Fruit fly (Drosophila melanogaster) whole organism, embryonic: ENCODE data around the gene CG10347.
A peak's percentile ranks its signal among the peaks of the same experiment; 100 is the strongest.

ENCODE experiments used
- Ada2b ChIP-seq: fragments of 200-800 bp; sonication (Bioruptor generic); IDR thresholded peaks from 2 replicates; pipeline ENCODE4 v1.3.6; 2022; ENCODE audit warnings: missing biosample characterization, missing genetic modification characterization
- Aef1 ChIP-seq: fragments of 200-800 bp; sonication (Bioruptor generic); IDR thresholded peaks from 3 replicates; pipeline ENCODE4 v1.3.6; 2022; ENCODE audit warnings: missing biosample characterization, missing genetic modification characterization
- CG10462 ChIP-seq: fragments of 200-800 bp; sonication (Bioruptor generic); optimal IDR thresholded peaks from 2 replicates; lab custom pipeline; 2016; ENCODE audit warnings: missing biosample characterization, missing genetic modification characterization
- CG10543 ChIP-seq: fragments of 200-800 bp; sonication (Bioruptor generic); optimal IDR thresholded peaks from 3 replicates; lab custom pipeline; 2017; ENCODE audit warnings: missing biosample characterization, mild to moderate bottlenecking, missing genetic modification characterization, moderate library complexity
- CG10654 ChIP-seq: fragments of 200-800 bp; sonication (Bioruptor generic); optimal IDR thresholded peaks from 2 replicates; lab custom pipeline; 2016; ENCODE audit warnings: missing biosample characterization, missing genetic modification characterization
- CG11247 ChIP-seq: fragments of 200-800 bp; sonication (Bioruptor generic); IDR thresholded peaks from 2 replicates; pipeline ENCODE4 v1.3.6; 2022; ENCODE audit warnings: missing biosample characterization, missing genetic modification characterization
- CG11560 ChIP-seq: fragments of 200-800 bp; sonication (Bioruptor generic); IDR thresholded peaks from 3 replicates; pipeline ENCODE4 v1.3.6; 2022; ENCODE audit warnings: missing biosample characterization, missing genetic modification characterization
- CG11695 ChIP-seq: fragments of 200-800 bp; sonication (Bioruptor generic); IDR thresholded peaks from 3 replicates; pipeline ENCODE4 v1.3.6; 2022; ENCODE audit warnings: missing biosample characterization, missing genetic modification characterization
- CG14014 ChIP-seq: fragments of 200-800 bp; sonication (Bioruptor generic); IDR thresholded peaks from 2 replicates; pipeline ENCODE4 v1.3.6; 2022; ENCODE audit warnings: missing biosample characterization, missing genetic modification characterization
- CG14050 ChIP-seq: fragments of 200-800 bp; sonication (Bioruptor generic); IDR thresholded peaks from 3 replicates; pipeline ENCODE4 v1.3.6; 2022; ENCODE audit warnings: missing biosample characterization, missing genetic modification characterization
- CG1603 ChIP-seq: fragments of 200-800 bp; sonication (Bioruptor generic); optimal IDR thresholded peaks from 2 replicates; lab custom pipeline; 2019; ENCODE audit warnings: missing biosample characterization, mild to moderate bottlenecking, missing genetic modification characterization, moderate library complexity
- CG17361 ChIP-seq: fragments of 200-800 bp; sonication (Bioruptor generic); IDR thresholded peaks from 3 replicates; pipeline ENCODE4 v1.3.6; 2022; ENCODE audit warnings: missing biosample characterization, missing genetic modification characterization
- CG17568 ChIP-seq: fragments of 200-800 bp; sonication (Bioruptor generic); optimal IDR thresholded peaks from 2 replicates; lab custom pipeline; 2018; ENCODE audit warnings: missing biosample characterization, mild to moderate bottlenecking, missing genetic modification characterization, moderate library complexity
- CG2120 ChIP-seq: fragments of 200-800 bp; sonication (Bioruptor generic); optimal IDR thresholded peaks from 3 replicates; lab custom pipeline; 2016; ENCODE audit warnings: missing biosample characterization, missing genetic modification characterization
- CG2678 ChIP-seq: fragments of 200-800 bp; sonication (Bioruptor generic); optimal IDR thresholded peaks from 3 replicates; lab custom pipeline; 2019; ENCODE audit warnings: missing biosample characterization, mild to moderate bottlenecking, missing genetic modification characterization, moderate library complexity
- CG2712 ChIP-seq: fragments of 200-800 bp; optimal IDR thresholded peaks from 3 replicates; lab custom pipeline; 2019; ENCODE audit warnings: missing biosample characterization, mild to moderate bottlenecking, missing genetic modification characterization, moderate library complexity
- CG32532 ChIP-seq: fragments of 200-800 bp; sonication (Bioruptor generic); IDR thresholded peaks from 2 replicates; pipeline ENCODE4 v1.3.6; 2022; ENCODE audit warnings: missing biosample characterization, missing genetic modification characterization
- CG4730 ChIP-seq: fragments of 200-800 bp; sonication (Bioruptor generic); IDR thresholded peaks from 2 replicates; pipeline ENCODE4 v1.3.6; 2022; ENCODE audit warnings: missing biosample characterization, missing genetic modification characterization
- CG4820 ChIP-seq: fragments of 200-800 bp; sonication (Bioruptor generic); optimal IDR thresholded peaks from 3 replicates; lab custom pipeline; 2016; ENCODE audit warnings: missing biosample characterization, missing genetic modification characterization
- CG5245 ChIP-seq: fragments of 200-800 bp; sonication (Bioruptor generic); optimal IDR thresholded peaks from 3 replicates; lab custom pipeline; 2016; ENCODE audit warnings: missing biosample characterization, missing genetic modification characterization
- CG7556 ChIP-seq: fragments of 200-800 bp; sonication (Bioruptor generic); optimal IDR thresholded peaks from 2 replicates; lab custom pipeline; 2017; ENCODE audit warnings: missing biosample characterization, mild to moderate bottlenecking, missing genetic modification characterization
- CG7839 ChIP-seq: fragments of 200-800 bp; sonication (Bioruptor generic); optimal IDR thresholded peaks from 3 replicates; lab custom pipeline; 2018; ENCODE audit warnings: missing biosample characterization, mild to moderate bottlenecking, missing genetic modification characterization, moderate library complexity
- CG7987 ChIP-seq: fragments of 200-800 bp; sonication (Bioruptor generic); optimal IDR thresholded peaks from 2 replicates; lab custom pipeline; 2018; ENCODE audit warnings: missing biosample characterization, mild to moderate bottlenecking, missing genetic modification characterization, moderate library complexity
- CG8765 ChIP-seq: fragments of 200-800 bp; sonication (Bioruptor generic); IDR thresholded peaks from 2 replicates; pipeline ENCODE4 v1.3.6; 2022; ENCODE audit warnings: missing biosample characterization, missing genetic modification characterization
- CG8944 ChIP-seq: fragments of 200-800 bp; sonication (Bioruptor generic); optimal IDR thresholded peaks from 3 replicates; lab custom pipeline; 2016; ENCODE audit warnings: missing biosample characterization, missing genetic modification characterization
- CoRest ChIP-seq: fragments of 200-800 bp; sonication (Bioruptor generic); optimal IDR thresholded peaks from 3 replicates; lab custom pipeline; 2018; ENCODE audit warnings: missing biosample characterization, mild to moderate bottlenecking, missing genetic modification characterization, moderate library complexity
- Dll ChIP-seq: fragments of 200-800 bp; sonication (Bioruptor generic); IDR thresholded peaks from 4 replicates; pipeline ENCODE4 v1.3.6; 2022; ENCODE audit warnings: missing biosample characterization, missing genetic modification characterization; ENCODE audit not compliant: partially characterized antibody
- Fer1 ChIP-seq: fragments of 200-800 bp; sonication (Bioruptor generic); optimal IDR thresholded peaks from 2 replicates; lab custom pipeline; 2017; ENCODE audit warnings: missing biosample characterization, mild to moderate bottlenecking, missing genetic modification characterization
- Max ChIP-seq: fragments of 200-800 bp; sonication (Bioruptor generic); optimal IDR thresholded peaks from 2 replicates; lab custom pipeline; 2016; ENCODE audit warnings: missing biosample characterization, mild to moderate bottlenecking, missing genetic modification characterization
- Med ChIP-seq: fragments of 200-800 bp; sonication (Bioruptor generic); peaks from one replicate; lab custom pipeline; 2016; ENCODE audit warnings: missing biosample characterization, missing genetic modification characterization, mild to moderate bottlenecking, inconsistent platforms, moderate library complexity
- Meics ChIP-seq: fragments of 200-800 bp; sonication (Bioruptor generic); optimal IDR thresholded peaks from 2 replicates; lab custom pipeline; 2017; ENCODE audit warnings: missing biosample characterization, mild to moderate bottlenecking, missing genetic modification characterization
- Nf-YC ChIP-seq: fragments of 200-800 bp; optimal IDR thresholded peaks from 3 replicates; lab custom pipeline; 2019; ENCODE audit warnings: missing biosample characterization, mild to moderate bottlenecking, missing genetic modification characterization, moderate library complexity
- Ssrp ChIP-seq: fragments of 200-800 bp; sonication (Bioruptor generic); optimal IDR thresholded peaks from 2 replicates; lab custom pipeline; 2018; ENCODE audit warnings: missing biosample characterization, mild to moderate bottlenecking, missing genetic modification characterization, moderate library complexity
- br ChIP-seq: fragments of >200 bp; optimal IDR thresholded peaks from 2 replicates; lab custom pipeline; 2017
- bsh ChIP-seq, 2 experiments: fragments of 200-800 bp; sonication (Bioruptor generic); optimal IDR thresholded peaks; 2 replicates each; lab custom pipeline; 2017 to 2018; ENCODE audit warnings: mild to moderate bottlenecking in 2 of 2, missing biosample characterization in 2 of 2, missing genetic modification characterization in 2 of 2, moderate library complexity in 1 of 2
- chinmo ChIP-seq: fragments of 200-800 bp; sonication (Bioruptor generic); IDR thresholded peaks from 4 replicates; pipeline ENCODE4 v1.3.6; 2022; ENCODE audit warnings: missing biosample characterization, missing genetic modification characterization; ENCODE audit not compliant: partially characterized antibody
- dmrt99B ChIP-seq: fragments of 200-800 bp; sonication (Bioruptor generic); optimal IDR thresholded peaks from 2 replicates; lab custom pipeline; 2018; ENCODE audit warnings: missing biosample characterization, mild to moderate bottlenecking, missing genetic modification characterization, moderate library complexity
- dysf ChIP-seq: fragments of 200-800 bp; sonication (Bioruptor generic); IDR thresholded peaks from 3 replicates; pipeline ENCODE4 v1.3.6; 2022; ENCODE audit warnings: missing biosample characterization, missing genetic modification characterization
- fd64A ChIP-seq: fragments of 200-800 bp; sonication (Bioruptor generic); optimal IDR thresholded peaks from 3 replicates; lab custom pipeline; 2018; ENCODE audit warnings: missing biosample characterization, mild to moderate bottlenecking, missing genetic modification characterization
- lmd ChIP-seq: fragments of 200-800 bp; sonication (Bioruptor generic); IDR thresholded peaks from 2 replicates; pipeline ENCODE4 v1.3.6; 2022; ENCODE audit warnings: missing biosample characterization, missing genetic modification characterization
- prd ChIP-seq, 3 experiments: fragments of >200 bp in 2 of 3; fragments of 200-800 bp in 1 of 3; sonication (Bioruptor generic) in 1 of 3; optimal IDR thresholded peaks in 2 of 3; IDR thresholded peaks in 1 of 3; 2 replicates in 2 of 3; 3 replicates in 1 of 3; pipeline versions ENCODE4 v1.3.6 to Lab custom; 2017 to 2022; ENCODE audit warnings: missing biosample characterization in 1 of 3, missing genetic modification characterization in 1 of 3
- pzg ChIP-seq: fragments of 200-800 bp; sonication (Bioruptor generic); optimal IDR thresholded peaks from 3 replicates; lab custom pipeline; 2018; ENCODE audit warnings: missing biosample characterization, mild to moderate bottlenecking, missing genetic modification characterization, moderate library complexity
- row ChIP-seq: fragments of 200-800 bp; sonication (Bioruptor generic); IDR thresholded peaks from 3 replicates; pipeline ENCODE4 v1.3.6; 2022; ENCODE audit warnings: missing biosample characterization, missing genetic modification characterization
- sens ChIP-seq: fragments of 200-800 bp; sonication (Bioruptor generic); peaks from one replicate; lab custom pipeline; 2016; ENCODE audit warnings: missing biosample characterization, missing genetic modification characterization
- twi ChIP-seq: fragments of 200-800 bp; optimal IDR thresholded peaks from 2 replicates; lab custom pipeline; 2019; ENCODE audit warnings: missing biosample characterization, mild to moderate bottlenecking, missing genetic modification characterization, moderate library complexity
- unpg ChIP-seq: fragments of 200-800 bp; sonication (Bioruptor generic); optimal IDR thresholded peaks from 3 replicates; lab custom pipeline; 2018; ENCODE audit warnings: missing biosample characterization, mild to moderate bottlenecking, missing genetic modification characterization, moderate library complexity
- vnd ChIP-seq: fragments of 200-800 bp; sonication (Bioruptor generic); IDR thresholded peaks from 3 replicates; pipeline ENCODE4 v1.3.6; 2022; ENCODE audit warnings: missing biosample characterization, missing genetic modification characterization; ENCODE audit not compliant: partially characterized antibody

Gene CG10347

dm6 chrX:11820284-11821075 lies 34.3 kb downstream of the CG10347 start (continued):
- TF ChIP-seq Fer1 (GFP tag; lab: Kevin White, UChicago) (peak; percentile 5), dysf (peak; percentile 44; the same call in 1 of the 3 replicates), pzg (no peak), fd64A (no peak), Dll (no peak), bsh (GFP tag; optimal IDR thresholded peaks at IDR 0.05; lab: Kevin White, UChicago) (peak in 1 of 2 experiments; percentile 44), CG32532 (GFP tag; lab: Robert Waterston, UW) (peak; percentile 33; the same call in 1 of the 2 replicates), CG11560 (tag; lab: Robert Waterston, UW) (no peak), CG2712 (tag; lab: Kevin White, UChicago) (peak; percentile 2), CG17568 (GFP tag; lab: Kevin White, UChicago) (no peak), sens (GFP tag; lab: Kevin White, UChicago) (peak; percentile 58), CG11247 (no peak), CG5245 (GFP tag; lab: Kevin White, UChicago) (no peak), Max (GFP tag; lab: Kevin White, UChicago) (no peak), CG1603 (tag; lab: Kevin White, UChicago) (no peak), CG2678 (tag; lab: Kevin White, UChicago) (peak; percentile 50), CG8765 (GFP tag; lab: Robert Waterston, UW) (no peak), CG14014 (GFP tag; lab: Robert Waterston, UW) (no peak), lmd (GFP tag; lab: Robert Waterston, UW) (no peak), CG10654 (GFP tag; lab: Kevin White, UChicago) (no peak), Ada2b (no peak), CG7987 (GFP tag; lab: Kevin White, UChicago) (no peak), CG8944 (GFP tag; lab: Kevin White, UChicago) (no peak), Aef1 (GFP tag; lab: Robert Waterston, UW) (0 out of 3 replicates have a peak, but pooled peaks have one; percentile 14), chinmo (GFP tag; lab: Robert Waterston, UW) (peak; percentile 53; the same call in 1 of the 4 replicates), CG14050 (no peak), prd (optimal IDR thresholded peaks at IDR 0.05; lab: Kevin White, UChicago) (no peak), prd (GFP tag; IDR thresholded peaks at IDR 0.05; lab: Robert Waterston, UW) (0 out of 3 replicates have a peak, but pooled peaks have one; percentile 11), Med (GFP tag; lab: Kevin White, UChicago) (peak; percentile 73), twi (tag; lab: Kevin White, UChicago) (no peak), CG2120 (GFP tag; lab: Kevin White, UChicago) (peak; percentile 11), CG11695 (GFP tag; lab: Robert Waterston, UW) (peak; percentile 17; the same call in 1 of the 3 replicates), CG17361 (0 out of 3 replicates have a peak, but pooled peaks have one; percentile 44), CoRest (tag; lab: Kevin White, UChicago) (peak; percentile 43), CG10543 (peak; percentile 0), CG10462 (GFP tag; lab: Kevin White, UChicago) (no peak), vnd (GFP tag; lab: Robert Waterston, UW) (no peak), row (GFP tag; lab: Robert Waterston, UW) (peak; percentile 51), Ssrp (tag; lab: Kevin White, UChicago) (no peak), Nf-YC (tag; lab: Kevin White, UChicago) (peak; percentile 19), Meics (peak; percentile 20), unpg (GFP tag; lab: Kevin White, UChicago) (peak; percentile 3), CG7556 (peak; percentile 15), br (no peak), CG4820 (GFP tag; lab: Kevin White, UChicago) (peak; percentile 47), CG4730 (0 out of 2 replicates have a peak, but pooled peaks have one; percentile 3), dmrt99B (tag; lab: Kevin White, UChicago) (peak; percentile 51), CG7839 (peak; percentile 20)
